Worm (Caenorhabditis elegans) whole organism, dauer: ENCODE data around the gene snet-1.

Source experiments
- unc-62 ChIP-seq: sonication (generic microtip); optimal IDR thresholded peaks from 2 replicates; lab custom pipeline; 2017; ENCODE audit warnings: missing biosample characterization, missing genetic modification reagents, missing genetic modification characterization

The snet-1 gene

ce11 chrX:3625599-3625998, 43.1 kb downstream of the snet-1 start:
- TF ChIP-seq unc-62 (GFP tag; lab: Kevin White, UChicago) = no peak

ce11 chrX:3623162-3623561, 45.6 kb downstream of the snet-1 start, which contains the start of gene C18B2.2:
Gene C18B2.2, plus strand, starts transcription at chrX:3623462.
- TF ChIP-seq unc-62 (GFP tag; lab: Kevin White, UChicago) = no peak

ce11 chrX:3618842-3619241, 49.9 kb downstream of the snet-1 start:
- TF ChIP-seq unc-62 (GFP tag; lab: Kevin White, UChicago) = no peak
